Worm (Caenorhabditis elegans) whole organism, early embryonic: ENCODE results near the gene Y82E9BR.14.

Source experiments
- B0310.2 ChIP-seq: sonication (generic microtip); optimal IDR thresholded peaks from 2 replicates; lab custom pipeline; 2016; ENCODE audit warnings: mild to moderate bottlenecking, missing genetic modification characterization, missing compliant biosample characterization
- aly-1 ChIP-seq: sonication (generic microtip); optimal IDR thresholded peaks from 2 replicates; lab custom pipeline; 2016; ENCODE audit warnings: missing genetic modification characterization, missing compliant biosample characterization
- ama-1 ChIP-seq: fragments of 150-350 bp; optimal IDR thresholded peaks from 2 replicates; lab custom pipeline; 2014
- ceh-13 ChIP-seq: fragments of 200-800 bp; sonication (Bioruptor generic); optimal IDR thresholded peaks from 2 replicates; lab custom pipeline; 2018; ENCODE audit warnings: mild to moderate bottlenecking, missing genetic modification characterization, missing compliant biosample characterization
- ets-7 ChIP-seq: sonication (generic microtip); optimal IDR thresholded peaks from 2 replicates; lab custom pipeline; 2016; ENCODE audit warnings: missing genotype, missing genetic modification characterization, missing compliant biosample characterization
- flt-1 ChIP-seq: fragments of 200-800 bp; sonication (Bioruptor generic); IDR thresholded peaks from 2 replicates; pipeline ENCODE4 v1.3.6; 2022; ENCODE audit warnings: missing genetic modification characterization, missing compliant biosample characterization
- hmg-4 ChIP-seq: fragments of 200-800 bp; sonication (Bioruptor generic); optimal IDR thresholded peaks from 2 replicates; lab custom pipeline; 2018; ENCODE audit warnings: mild to moderate bottlenecking, missing genetic modification characterization, missing compliant biosample characterization
- hnd-1 ChIP-seq: sonication (generic microtip); optimal IDR thresholded peaks from 2 replicates; lab custom pipeline; 2016; ENCODE audit warnings: missing genetic modification characterization, missing compliant biosample characterization
- sea-1 ChIP-seq: fragments of 200-800 bp; sonication (Bioruptor generic); conservative IDR thresholded peaks from 2 replicates; pipeline ENCODE4 v1.3.6; 2022; ENCODE audit warnings: missing genetic modification characterization, missing compliant biosample characterization
- tbx-37 ChIP-seq: fragments of 200-800 bp; sonication (Bioruptor generic); conservative IDR thresholded peaks from 2 replicates; pipeline ENCODE4 v1.3.6; 2022; ENCODE audit warnings: missing genetic modification reagents, missing genetic modification characterization, missing compliant biosample characterization

DNA sequence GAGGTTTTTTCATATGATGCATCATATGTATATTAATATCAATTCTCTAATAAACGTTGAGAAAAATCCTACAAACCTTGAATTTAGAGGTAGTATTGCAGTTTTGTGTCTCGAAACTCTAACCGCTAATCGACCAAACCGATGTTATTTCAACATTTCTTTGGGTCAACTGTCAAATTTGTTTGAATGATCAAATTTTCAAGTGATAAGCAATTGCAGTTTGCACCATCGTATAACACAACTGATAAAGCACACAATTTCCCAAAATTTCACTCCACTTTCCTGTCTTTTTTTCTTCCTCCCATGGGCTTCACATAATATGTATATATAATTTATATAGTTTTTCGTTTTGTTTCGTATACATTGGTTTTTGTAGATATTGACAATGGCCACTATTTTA, 29.8 kb downstream of the Y82E9BR.14 start, which contains the start of the genes fbxa-138 and Y82E9BR.5:
- TF ChIP-seq hnd-1 (tag; lab: Kevin White, UChicago) (no peak), tbx-37 (GFP tag; lab: Robert Waterston, UW) (no peak), ama-1 (lab: Kevin White, UChicago) (no peak), sea-1 (GFP tag; lab: Robert Waterston, UW) (no peak), ets-7 (no peak), ceh-13 (GFP tag; lab: Kevin White, UChicago) (no peak), hmg-4 (GFP tag; lab: Kevin White, UChicago) (no peak), B0310.2 (tag; lab: Kevin White, UChicago) (no peak), flt-1 (no peak), aly-1 (no peak)
